Worm (Caenorhabditis elegans) whole organism, L1 larva: ENCODE measurements around the gene F56H9.8.

Experiments used
- elt-3 ChIP-seq, 6 experiments: fragments of 150-350 bp in 1 of 6; sonication (generic microtip); optimal IDR thresholded peaks; 2 replicates each; lab custom pipeline; 2017 to 2018; ENCODE audit warnings: missing biosample characterization in 6 of 6, missing genetic modification characterization in 6 of 6, inconsistent platforms in 1 of 6
- lsy-2 ChIP-seq, 2 experiments: fragments of 150-350 bp; optimal IDR thresholded peaks; 2 replicates each; lab custom pipeline; 2014; ENCODE audit warnings: missing biosample characterization in 2 of 2, missing genetic modification characterization in 2 of 2
- ztf-11 ChIP-seq, 2 experiments: sonication (generic microtip); optimal IDR thresholded peaks; 2 replicates each; lab custom pipeline; 2016 to 2017; ENCODE audit warnings: missing genetic modification characterization in 2 of 2, missing biosample characterization in 1 of 2, missing compliant biosample characterization in 1 of 2

DNA sequence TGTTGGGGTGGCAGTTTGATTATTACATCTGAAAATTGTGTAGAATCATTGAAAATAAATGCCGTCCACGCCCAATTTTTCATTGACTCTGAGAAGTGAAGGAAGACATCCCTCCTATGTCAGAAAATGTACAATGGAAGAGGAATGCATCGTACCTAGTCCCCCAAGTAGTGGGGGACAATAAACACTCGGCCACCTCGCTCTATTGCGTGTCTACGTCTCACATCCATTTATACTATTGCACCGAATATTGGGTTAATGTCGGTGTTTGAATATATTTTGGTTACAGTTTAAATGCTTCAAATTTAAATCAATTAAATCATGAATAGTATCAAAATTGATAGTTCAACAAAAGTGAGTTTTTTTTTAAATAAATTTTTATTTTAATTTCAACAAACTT, 5.0 kb downstream of the F56H9.8 start, which contains the start of gene lin-25:
- TF ChIP-seq ztf-11 (tag; optimal IDR thresholded peaks at IDR 0.05; lab: Kevin White, UChicago) (no peak), elt-3 (tag; optimal IDR thresholded peaks at IDR 0.05; lab: Kevin White, UChicago) (no peak), lsy-2 (tag; optimal IDR thresholded peaks at IDR 0.05; lab: Kevin White, UChicago) (peak in 1 of 2 experiments; percentile 51)
